Worm (Caenorhabditis elegans): Measurements from ENCODE around the gene F49F1.18.

F49F1.18 gene

DNA sequence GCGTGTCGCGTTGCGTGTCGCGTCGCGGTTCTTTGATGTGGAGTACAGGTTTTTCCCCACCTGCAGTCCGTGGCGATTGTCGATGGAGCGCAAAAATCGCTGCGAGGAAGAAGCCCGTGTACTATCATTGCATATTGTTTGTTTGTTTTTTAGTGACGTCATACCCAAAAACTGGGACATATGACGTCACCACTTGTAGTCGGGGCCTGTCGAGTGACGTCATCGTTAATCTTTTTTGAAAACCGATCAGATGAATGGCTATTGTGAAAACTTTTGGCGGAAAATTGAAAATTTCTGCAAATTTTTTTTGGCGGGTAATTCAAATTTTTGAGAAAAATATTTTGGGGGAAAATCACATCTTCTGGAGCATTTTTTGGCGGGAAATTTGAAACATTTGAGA lies 27.1 kb upstream of the F49F1.18 start:
- TF ChIP-seq ceh-45 (GFP tag; IDR thresholded peaks at IDR 0.05), result no peak
- no peak for TF ChIP-seq nhr-11 (tag; optimal IDR thresholded peaks at IDR 0.05)
- TF ChIP-seq odd-2 (tag; optimal IDR thresholded peaks at IDR 0.05), result no peak

- TF ChIP-seq ceh-9 (tag; optimal IDR thresholded peaks at IDR 0.05), result no peak
- TF ChIP-seq ceh-31 (tag; optimal IDR thresholded peaks at IDR 0.05), result no peak
- TF ChIP-seq ztf-16 (tag; optimal IDR thresholded peaks at IDR 0.05), result no peak
- TF ChIP-seq rnt-1 (tag; optimal IDR thresholded peaks at IDR 0.05), result no peak
- TF ChIP-seq gmeb-2 (tag; optimal IDR thresholded peaks at IDR 0.05), result no peak
- no peak for TF ChIP-seq ceh-18 (tag; optimal IDR thresholded peaks at IDR 0.05)
- no peak for TF ChIP-seq ceh-14 (tag; optimal IDR thresholded peaks at IDR 0.05)
- TF ChIP-seq odd-2 (tag; optimal IDR thresholded peaks at IDR 0.05), result no peak
- TF ChIP-seq fax-1 (tag; optimal IDR thresholded peaks at IDR 0.05), result no peak
- TF ChIP-seq ref-2 (tag; optimal IDR thresholded peaks at IDR 0.05), result no peak
Observed at ce11 chrIV:4164392-4164791, 24.2 kb upstream of the F49F1.18 start, which contains the start of gene scrm-8. Gene scrm-8 (plus strand): TSS chrIV:4164692.

DNA sequence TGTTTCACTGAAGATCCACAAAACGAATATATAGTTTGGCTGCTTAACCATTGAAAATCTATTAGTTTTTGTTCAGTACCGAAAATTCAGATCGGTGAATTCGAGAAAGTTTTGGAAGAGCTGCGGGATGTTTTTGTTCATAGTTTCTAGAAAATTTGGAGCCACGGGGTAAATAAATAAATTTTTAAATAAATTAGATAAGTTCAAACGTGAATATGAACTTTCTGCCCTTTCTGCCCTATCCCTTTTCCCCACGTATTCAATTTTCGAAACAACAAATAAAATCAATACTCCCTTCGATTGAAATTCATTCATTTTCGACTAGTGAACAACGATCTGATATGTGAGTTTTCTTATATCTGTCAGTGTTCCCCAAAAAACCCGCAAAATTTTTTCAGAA lies 22.0 kb upstream of the F49F1.18 start, which contains the start of gene scrm-5:
Gene scrm-5 (plus strand): TSS at position 301 of the 400 bp plus-strand sequence.
- TF ChIP-seq C38D4.7 (GFP tag; optimal IDR thresholded peaks at IDR 0.05) (no peak), ceh-2 (tag; optimal IDR thresholded peaks at IDR 0.05) (no peak), fkh-6 (tag; optimal IDR thresholded peaks at IDR 0.05) (no peak), dmd-4 (tag; optimal IDR thresholded peaks at IDR 0.05; ENCODE audit: borderline replicate concordance) (no peak), unc-3 (GFP tag; conservative IDR thresholded peaks at IDR 0.05) (no peak), unc-3 (tag; optimal IDR thresholded peaks at IDR 0.05) (no peak)

ce11 chrIV:4154641-4155040 lies 14.5 kb upstream of the F49F1.18 start, which contains the start of gene K08D10.14:
Gene K08D10.14 (plus strand): TSS chrIV:4154941.
- TF ChIP-seq ttx-3 (tag; optimal IDR thresholded peaks at IDR 0.05) (no peak), lin-11 (tag; optimal IDR thresholded peaks at IDR 0.05) (no peak), ceh-6 (GFP tag; optimal IDR thresholded peaks at IDR 0.05) (no peak), pha-4 (tag; optimal IDR thresholded peaks at IDR 0.05) (no peak), pros-1 (tag; optimal IDR thresholded peaks at IDR 0.05) (no peak), hlh-8 (tag; optimal IDR thresholded peaks at IDR 0.05) (no peak), F13H6.1 (tag; optimal IDR thresholded peaks at IDR 0.05) (no peak), C38D4.7 (GFP tag; optimal IDR thresholded peaks at IDR 0.05) (no peak), hlh-15 (tag; optimal IDR thresholded peaks at IDR 0.05) (no peak), gmeb-2 (tag; optimal IDR thresholded peaks at IDR 0.05) (no peak), hlh-13 (GFP tag; optimal IDR thresholded peaks at IDR 0.05) (no peak), syd-9 (tag; optimal IDR thresholded peaks at IDR 0.05) (no peak), dmd-4 (tag; optimal IDR thresholded peaks at IDR 0.05; ENCODE audit: borderline replicate concordance) (no peak), tbx-2 (tag; optimal IDR thresholded peaks at IDR 0.05) (no peak), tbx-7 (tag; optimal IDR thresholded peaks at IDR 0.05) (no peak), hlh-6 (tag; optimal IDR thresholded peaks at IDR 0.05) (no peak)

DNA sequence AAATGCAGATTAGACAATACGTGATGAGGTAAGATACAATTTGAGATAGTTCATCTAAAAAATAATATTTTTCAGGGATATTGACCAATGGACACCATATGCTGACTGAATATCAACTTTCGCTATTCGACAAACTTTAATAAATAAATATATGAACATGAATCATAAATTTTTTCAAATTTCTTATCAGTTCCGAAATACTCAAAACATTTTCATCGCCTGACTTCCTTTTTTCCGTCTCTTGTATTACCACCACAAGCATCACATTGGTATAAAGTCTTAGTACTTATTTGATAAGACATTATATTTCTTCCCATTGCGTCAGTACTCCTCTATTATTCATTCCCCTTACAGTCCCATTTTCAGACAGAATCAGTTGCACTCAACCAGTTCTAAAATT lies 12.0 kb upstream of the F49F1.18 start, which contains the start of the genes K08D10.10 and R07C12.1:
Gene K08D10.10 (plus strand): TSS at position 93 of the 400 bp plus-strand sequence.
Gene R07C12.1 (plus strand): TSS at position 314 of the 400 bp plus-strand sequence.
- no peak for TF ChIP-seq ahr-1 (tag; optimal IDR thresholded peaks at IDR 0.05)
- no peak for TF ChIP-seq dve-1 (tag; optimal IDR thresholded peaks at IDR 0.05)
- no peak for TF ChIP-seq sdc-2 (tag; optimal IDR thresholded peaks at IDR 0.05)
- no peak for TF ChIP-seq ceh-6 (GFP tag; optimal IDR thresholded peaks at IDR 0.05)
- TF ChIP-seq ceh-18 (tag; optimal IDR thresholded peaks at IDR 0.05), result no peak
- no peak for TF ChIP-seq nhr-232 (tag; optimal IDR thresholded peaks at IDR 0.05)
- no peak for TF ChIP-seq rnt-1 (tag; optimal IDR thresholded peaks at IDR 0.05)
- no peak for TF ChIP-seq K02D7.2 (tag; optimal IDR thresholded peaks at IDR 0.05)
- TF ChIP-seq hlh-13 (GFP tag; optimal IDR thresholded peaks at IDR 0.05), result no peak
- TF ChIP-seq hlh-6 (tag; optimal IDR thresholded peaks at IDR 0.05), result no peak
- no peak for TF ChIP-seq ceh-45 (GFP tag; IDR thresholded peaks at IDR 0.05)
- TF ChIP-seq eyg-1 (tag; optimal IDR thresholded peaks at IDR 0.05), result no peak
- TF ChIP-seq che-1 (tag; optimal IDR thresholded peaks at IDR 0.05), result no peak
- TF ChIP-seq ceh-24 (tag; optimal IDR thresholded peaks at IDR 0.05), result no peak
- TF ChIP-seq pha-4 (tag; optimal IDR thresholded peaks at IDR 0.05), result no peak
- no peak for TF ChIP-seq pqm-1 (tag; optimal IDR thresholded peaks at IDR 0.05)
- no peak for TF ChIP-seq zip-5 (tag; optimal IDR thresholded peaks at IDR 0.05)
- TF ChIP-seq fax-1 (tag; optimal IDR thresholded peaks at IDR 0.05), result no peak
- no peak for TF ChIP-seq ceh-22 (tag; optimal IDR thresholded peaks at IDR 0.05)
- TF ChIP-seq F13H6.1 (tag; optimal IDR thresholded peaks at IDR 0.05), result no peak
